Worm (Caenorhabditis elegans): ENCODE data around the gene T08E11.1.

T08E11.1 gene

ce11 chrII:1836204-1836603 is at the start of gene T08E11.1:
T08E11.1 (plus strand) TSS chrII:1836504.
- TF ChIP-seq tra-4 (tag; optimal IDR thresholded peaks at IDR 0.05) (no peak), B0310.2 (tag; optimal IDR thresholded peaks at IDR 0.05) (no peak), hnd-1 (tag; optimal IDR thresholded peaks at IDR 0.05) (no peak), sea-1 (GFP tag; conservative IDR thresholded peaks at IDR 0.05) (no peak), ets-7 (tag; optimal IDR thresholded peaks at IDR 0.05) (no peak), flt-1 (GFP tag; IDR thresholded peaks at IDR 0.05) (no peak), ama-1 (optimal IDR thresholded peaks at IDR 0.05) (no peak), hmg-4 (GFP tag; optimal IDR thresholded peaks at IDR 0.05) (no peak), tbx-11 (GFP tag; IDR thresholded peaks at IDR 0.05) (no peak), ceh-36 (tag; optimal IDR thresholded peaks at IDR 0.05) (no peak), pes-1 (GFP tag; IDR thresholded peaks at IDR 0.05) (no peak), ceh-13 (GFP tag; optimal IDR thresholded peaks at IDR 0.05) (no peak), hmbx-1 (tag; optimal IDR thresholded peaks at IDR 0.05) (no peak), scrt-1 (GFP tag; IDR thresholded peaks at IDR 0.05) (no peak), F13C5.2 (tag; optimal IDR thresholded peaks at IDR 0.05) (no peak), aly-1 (tag; optimal IDR thresholded peaks at IDR 0.05) (no peak), tbx-37 (GFP tag; conservative IDR thresholded peaks at IDR 0.05) (no peak)

ce11 chrII:1787208-1787607 is 49.1 kb upstream of the T08E11.1 start:
- no peak for TF ChIP-seq sea-1 (GFP tag; conservative IDR thresholded peaks at IDR 0.05)
- TF ChIP-seq ets-7 (tag; optimal IDR thresholded peaks at IDR 0.05) = no peak

DNA sequence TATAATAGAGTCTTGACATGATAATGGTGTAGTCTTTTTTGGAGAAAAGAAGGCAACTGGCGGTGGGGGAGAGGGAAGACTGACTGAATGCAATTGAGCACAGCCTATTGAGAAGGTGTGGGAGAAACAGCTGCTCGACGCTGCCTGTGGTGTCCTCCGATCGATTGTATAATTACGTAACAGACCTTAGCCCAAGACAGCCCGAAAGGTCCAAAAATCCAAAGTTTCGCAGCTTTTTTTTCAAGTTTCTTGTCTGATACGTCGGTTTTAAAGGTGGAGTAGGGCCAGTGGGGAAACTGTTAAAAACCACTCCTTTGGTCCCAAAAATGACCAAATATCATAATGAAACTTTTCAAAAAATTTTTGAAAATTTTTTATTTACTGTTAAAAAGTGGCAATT is 48.2 kb upstream of the T08E11.1 start, which contains the start of the genes C08F1.6 and fbxb-13:
TSS of gene C08F1.6 (minus strand) at position 101 of the 400 bp plus-strand sequence.
TSS of gene fbxb-13 (plus strand) at position 191 of the 400 bp plus-strand sequence.
- no peak for TF ChIP-seq hmg-4 (GFP tag; optimal IDR thresholded peaks at IDR 0.05)
- TF ChIP-seq pes-1 (GFP tag; IDR thresholded peaks at IDR 0.05) = no peak

DNA sequence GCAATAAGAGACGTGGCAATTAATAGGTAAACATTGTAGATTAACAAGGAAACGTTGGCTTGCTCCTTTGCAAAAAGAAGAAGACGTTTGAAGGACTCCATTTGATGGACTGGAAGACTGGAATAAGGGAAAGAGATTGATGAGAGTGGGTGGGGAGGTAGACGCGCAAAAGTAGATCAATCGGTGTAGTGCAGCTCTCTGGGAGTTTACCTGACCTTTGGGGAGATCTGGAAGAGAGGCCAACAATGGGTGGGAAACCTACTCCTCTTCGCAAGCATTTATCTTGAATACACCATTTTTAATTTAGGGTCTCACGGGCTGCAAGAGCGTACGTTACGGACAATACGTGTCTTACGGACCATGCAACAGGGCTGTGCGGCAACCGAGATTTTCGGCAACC is 29.9 kb upstream of the T08E11.1 start, which contains the start of gene C08F1.12:
TSS of gene C08F1.12 (minus strand) at position 101 of the 400 bp plus-strand sequence.
- no peak for TF ChIP-seq tbx-11 (GFP tag; IDR thresholded peaks at IDR 0.05)
- no peak for TF ChIP-seq hmbx-1 (tag; optimal IDR thresholded peaks at IDR 0.05)

DNA sequence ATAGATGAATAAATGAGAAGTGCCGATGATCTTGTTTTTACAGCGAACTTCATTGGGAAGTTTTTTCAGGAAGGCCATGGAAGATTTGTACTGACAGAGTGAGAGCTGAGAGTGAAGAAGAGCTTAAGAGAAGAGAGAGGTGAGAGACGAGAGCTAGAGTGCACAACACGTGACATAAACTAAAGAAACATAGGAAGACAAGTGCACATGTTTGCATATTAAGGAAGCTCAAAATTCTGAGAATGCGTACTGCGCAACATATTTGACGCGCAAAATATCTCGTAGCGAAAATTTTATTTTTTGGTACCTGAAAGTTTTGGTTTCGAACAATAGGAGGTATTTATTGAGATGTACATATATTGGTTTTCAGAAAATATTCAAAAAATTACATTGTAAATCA is 28.1 kb upstream of the T08E11.1 start, which contains the start of gene C08F1.8:
TSS of gene C08F1.8 (minus strand) at position 101 of the 400 bp plus-strand sequence.
- no peak for TF ChIP-seq flt-1 (GFP tag; IDR thresholded peaks at IDR 0.05)
- TF ChIP-seq pes-1 (GFP tag; IDR thresholded peaks at IDR 0.05) = no peak
- TF ChIP-seq ets-7 (tag; optimal IDR thresholded peaks at IDR 0.05) = no peak
- TF ChIP-seq ceh-13 (GFP tag; optimal IDR thresholded peaks at IDR 0.05) = no peak
- TF ChIP-seq hmg-4 (GFP tag; optimal IDR thresholded peaks at IDR 0.05) = no peak
- no peak for TF ChIP-seq hnd-1 (tag; optimal IDR thresholded peaks at IDR 0.05)
- TF ChIP-seq tra-4 (tag; optimal IDR thresholded peaks at IDR 0.05) = no peak
- no peak for TF ChIP-seq aly-1 (tag; optimal IDR thresholded peaks at IDR 0.05)
- TF ChIP-seq tbx-11 (GFP tag; IDR thresholded peaks at IDR 0.05) = no peak
- no peak for TF ChIP-seq scrt-1 (GFP tag; IDR thresholded peaks at IDR 0.05)
- no peak for TF ChIP-seq F13C5.2 (tag; optimal IDR thresholded peaks at IDR 0.05)
- TF ChIP-seq tbx-37 (GFP tag; conservative IDR thresholded peaks at IDR 0.05) = no peak
- no peak for TF ChIP-seq hmbx-1 (tag; optimal IDR thresholded peaks at IDR 0.05)
- no peak for TF ChIP-seq ama-1 (optimal IDR thresholded peaks at IDR 0.05)
- TF ChIP-seq ceh-36 (tag; optimal IDR thresholded peaks at IDR 0.05) = no peak
- TF ChIP-seq B0310.2 (tag; optimal IDR thresholded peaks at IDR 0.05) = no peak
- TF ChIP-seq sea-1 (GFP tag; conservative IDR thresholded peaks at IDR 0.05) = no peak

ce11 chrII:1816053-1816452 is 20.3 kb upstream of the T08E11.1 start:
- TF ChIP-seq ceh-36 (tag; optimal IDR thresholded peaks at IDR 0.05) = no peak
- TF ChIP-seq flt-1 (GFP tag; IDR thresholded peaks at IDR 0.05) = no peak
- TF ChIP-seq B0310.2 (tag; optimal IDR thresholded peaks at IDR 0.05) = no peak
- no peak for TF ChIP-seq ama-1 (optimal IDR thresholded peaks at IDR 0.05)
- no peak for TF ChIP-seq ets-7 (tag; optimal IDR thresholded peaks at IDR 0.05)
- TF ChIP-seq tbx-11 (GFP tag; IDR thresholded peaks at IDR 0.05) = no peak
- TF ChIP-seq sea-1 (GFP tag; conservative IDR thresholded peaks at IDR 0.05) = no peak

ce11 chrII:1818300-1818699 is 18.0 kb upstream of the T08E11.1 start, which contains the start of gene fbxb-10:
fbxb-10 (minus strand) TSS chrII:1818400.
- TF ChIP-seq flt-1 (GFP tag; IDR thresholded peaks at IDR 0.05) = no peak
- TF ChIP-seq scrt-1 (GFP tag; IDR thresholded peaks at IDR 0.05) = no peak
- no peak for TF ChIP-seq B0310.2 (tag; optimal IDR thresholded peaks at IDR 0.05)
- no peak for TF ChIP-seq tra-4 (tag; optimal IDR thresholded peaks at IDR 0.05)
- TF ChIP-seq sea-1 (GFP tag; conservative IDR thresholded peaks at IDR 0.05) = no peak
- TF ChIP-seq ceh-36 (tag; optimal IDR thresholded peaks at IDR 0.05) = no peak
- TF ChIP-seq pes-1 (GFP tag; IDR thresholded peaks at IDR 0.05) = no peak
- TF ChIP-seq F13C5.2 (tag; optimal IDR thresholded peaks at IDR 0.05) = no peak
- TF ChIP-seq hmbx-1 (tag; optimal IDR thresholded peaks at IDR 0.05) = no peak
- TF ChIP-seq tbx-37 (GFP tag; conservative IDR thresholded peaks at IDR 0.05) = no peak
- no peak for TF ChIP-seq aly-1 (tag; optimal IDR thresholded peaks at IDR 0.05)
- no peak for TF ChIP-seq ceh-13 (GFP tag; optimal IDR thresholded peaks at IDR 0.05)
- TF ChIP-seq hmg-4 (GFP tag; optimal IDR thresholded peaks at IDR 0.05) = no peak
- TF ChIP-seq ama-1 (optimal IDR thresholded peaks at IDR 0.05) = no peak

ce11 chrII:1819944-1820570 is 16.2 kb upstream of the T08E11.1 start, which contains the start of gene fbxc-19:
fbxc-19 (plus strand) TSS chrII:1820479.
- TF ChIP-seq sea-1 (GFP tag; conservative IDR thresholded peaks at IDR 0.05) (no peak), hnd-1 (tag; optimal IDR thresholded peaks at IDR 0.05) (no peak), ama-1 (optimal IDR thresholded peaks at IDR 0.05) (no peak), hmbx-1 (tag; optimal IDR thresholded peaks at IDR 0.05) (no peak), pes-1 (GFP tag; IDR thresholded peaks at IDR 0.05) (no peak; the same call in 1 of the 2 replicates)

Data from whole organism, early embryonic.